Worm (Caenorhabditis elegans) whole organism, L1 larva: Measurements from ENCODE around the gene F58G1.3.

Experiments
- C04F5.9 ChIP-seq: sonication (generic microtip); optimal IDR thresholded peaks from 2 replicates; lab custom pipeline; 2016; ENCODE audit warnings: missing genetic modification characterization, missing compliant biosample characterization
- C16A3.4 ChIP-seq: fragments of 150-350 bp; optimal IDR thresholded peaks from 2 replicates; lab custom pipeline; 2014; ENCODE audit warnings: missing biosample characterization, missing genetic modification characterization
- alr-1 ChIP-seq: fragments of 200-800 bp; sonication (Bioruptor generic); optimal IDR thresholded peaks from 2 replicates; lab custom pipeline; 2018; ENCODE audit warnings: borderline replicate concordance, mild to moderate bottlenecking, missing genetic modification characterization, missing compliant biosample characterization
- ama-1 ChIP-seq: fragments of 150-350 bp; optimal IDR thresholded peaks from 2 replicates; lab custom pipeline; 2014
- blmp-1 ChIP-seq: fragments of 150-350 bp; optimal IDR thresholded peaks from 2 replicates; lab custom pipeline; 2014; ENCODE audit warnings: missing biosample characterization, missing genetic modification characterization
- ceh-8 ChIP-seq: fragments of 200-800 bp; sonication (Bioruptor generic); optimal IDR thresholded peaks from 2 replicates; lab custom pipeline; 2018; ENCODE audit warnings: mild to moderate bottlenecking, missing genetic modification characterization, moderate library complexity, missing compliant biosample characterization
- ceh-82 ChIP-seq, 3 experiments: fragments of 150-350 bp in 1 of 3; sonication (generic microtip) in 2 of 3; optimal IDR thresholded peaks; 2 replicates each; lab custom pipeline; 2014 to 2017; ENCODE audit warnings: missing biosample characterization in 3 of 3, missing genetic modification characterization in 3 of 3
- ceh-88 ChIP-seq: fragments of 200-800 bp; sonication (Bioruptor generic); IDR thresholded peaks from 2 replicates; pipeline ENCODE4 v1.3.6; 2022; ENCODE audit warnings: missing genetic modification characterization, missing compliant biosample characterization
- ceh-90 ChIP-seq: sonication (generic microtip); optimal IDR thresholded peaks from 2 replicates; lab custom pipeline; 2016; ENCODE audit warnings: missing genetic modification characterization, missing compliant biosample characterization
- elt-2 ChIP-seq: sonication (generic microtip); optimal IDR thresholded peaks from 2 replicates; lab custom pipeline; 2016; ENCODE audit warnings: missing genetic modification characterization, mild to moderate bottlenecking, inconsistent platforms, missing compliant biosample characterization, missing genetic modification reagents
- elt-3 ChIP-seq, 6 experiments: fragments of 150-350 bp in 1 of 6; sonication (generic microtip); optimal IDR thresholded peaks; 2 replicates each; lab custom pipeline; 2017 to 2018; ENCODE audit warnings: missing biosample characterization in 6 of 6, missing genetic modification characterization in 6 of 6, inconsistent platforms in 1 of 6
- ets-5 ChIP-seq: fragments of 200-800 bp; sonication (Bioruptor generic); IDR thresholded peaks from 2 replicates; pipeline ENCODE4 v1.3.6; 2022; ENCODE audit warnings: missing genetic modification characterization, missing compliant biosample characterization
- fkh-10 ChIP-seq: sonication (generic microtip); optimal IDR thresholded peaks from 2 replicates; lab custom pipeline; 2017; ENCODE audit warnings: missing biosample characterization, missing genetic modification reagents, missing genetic modification characterization
- fkh-4 ChIP-seq: sonication (generic microtip); optimal IDR thresholded peaks from 2 replicates; lab custom pipeline; 2016; ENCODE audit warnings: missing compliant biosample characterization, missing genetic modification characterization, borderline replicate concordance
- grh-1 ChIP-seq: fragments of 200-800 bp; sonication (Bioruptor generic); IDR thresholded peaks from 2 replicates; pipeline ENCODE4 v1.3.6; 2022; ENCODE audit warnings: missing genetic modification reagents, missing genetic modification characterization, missing compliant biosample characterization
- isw-1 ChIP-seq: fragments of 200-800 bp; sonication (Bioruptor generic); IDR thresholded peaks from 2 replicates; pipeline ENCODE4 v1.3.6; 2022; ENCODE audit warnings: missing genetic modification characterization, missing compliant biosample characterization
- lin-14 ChIP-seq: fragments of 200-800 bp; sonication (Bioruptor generic); optimal IDR thresholded peaks from 2 replicates; lab custom pipeline; 2018; ENCODE audit warnings: mild to moderate bottlenecking, missing genetic modification characterization, moderate library complexity, missing compliant biosample characterization
- lin-15B ChIP-seq: fragments of 150-350 bp; sonication (generic microtip); optimal IDR thresholded peaks from 3 replicates; lab custom pipeline; 2014; ENCODE audit warnings: missing biosample characterization, missing genetic modification characterization
- lin-35 ChIP-seq, 2 experiments: fragments of 150-350 bp; optimal IDR thresholded peaks; 2 replicates each; lab custom pipeline; 2014; ENCODE audit warnings: missing biosample characterization in 2 of 2, missing genetic modification characterization in 2 of 2, missing genetic modification reagents in 2 of 2
- lin-39 ChIP-seq: fragments of 150-350 bp; optimal IDR thresholded peaks from 2 replicates; lab custom pipeline; 2014; ENCODE audit warnings: missing biosample characterization, missing genetic modification reagents, missing genetic modification characterization
- lir-3 ChIP-seq: sonication (generic microtip); optimal IDR thresholded peaks from 2 replicates; lab custom pipeline; 2016; ENCODE audit warnings: mild to moderate bottlenecking, missing genetic modification characterization, moderate library complexity, missing compliant biosample characterization; ENCODE audit not compliant: poor library complexity
- mdl-1 ChIP-seq, 2 experiments: fragments of 150-350 bp; optimal IDR thresholded peaks; 2 replicates each; lab custom pipeline; 2014 to 2017; ENCODE audit warnings: missing biosample characterization in 2 of 2, missing genetic modification characterization in 2 of 2, inconsistent platforms in 1 of 2
- nhr-20 ChIP-seq: sonication (generic microtip); optimal IDR thresholded peaks from 2 replicates; lab custom pipeline; 2016; ENCODE audit warnings: mild to moderate bottlenecking, missing genetic modification characterization, missing compliant biosample characterization
- nhr-76 ChIP-seq: sonication (generic microtip); optimal IDR thresholded peaks from 2 replicates; lab custom pipeline; 2017; ENCODE audit warnings: missing biosample characterization, missing genetic modification characterization
- pag-3 ChIP-seq: sonication (generic microtip); optimal IDR thresholded peaks from 2 replicates; lab custom pipeline; 2017; ENCODE audit warnings: missing genetic modification characterization, mild to moderate bottlenecking, missing compliant biosample characterization, antibody characterized with exemption, borderline replicate concordance; ENCODE audit not compliant: insufficient read depth
- rnt-1 ChIP-seq: sonication (generic microtip); optimal IDR thresholded peaks from 2 replicates; lab custom pipeline; 2016; ENCODE audit warnings: mild to moderate bottlenecking, missing genetic modification characterization, moderate library complexity, missing compliant biosample characterization
- snpc-4 ChIP-seq: fragments of 150-350 bp; optimal IDR thresholded peaks from 2 replicates; lab custom pipeline; 2014; ENCODE audit warnings: missing biosample characterization, missing genetic modification characterization
- tlp-1 ChIP-seq: fragments of 150-350 bp; optimal IDR thresholded peaks from 2 replicates; lab custom pipeline; 2014; ENCODE audit warnings: missing biosample characterization, missing genetic modification characterization
- unc-130 ChIP-seq: fragments of 150-350 bp; optimal IDR thresholded peaks from 2 replicates; lab custom pipeline; 2017; ENCODE audit warnings: missing biosample characterization, missing genetic modification characterization, inconsistent platforms
- unc-30 ChIP-seq: sonication (generic microtip); optimal IDR thresholded peaks from 2 replicates; lab custom pipeline; 2017; ENCODE audit warnings: missing biosample characterization, missing genetic modification characterization
- unc-62 ChIP-seq: fragments of 150-350 bp; optimal IDR thresholded peaks from 2 replicates; lab custom pipeline; 2014; ENCODE audit warnings: missing biosample characterization, missing genetic modification reagents, missing genetic modification characterization
- unc-98 ChIP-seq: fragments of 200-800 bp; sonication (Bioruptor generic); IDR thresholded peaks from 2 replicates; pipeline ENCODE4 v1.3.6; 2022; ENCODE audit warnings: missing genetic modification characterization, missing compliant biosample characterization
- vab-15 ChIP-seq: sonication (generic microtip); optimal IDR thresholded peaks from 2 replicates; lab custom pipeline; 2017; ENCODE audit warnings: missing genotype, mild to moderate bottlenecking, missing genetic modification characterization, missing compliant biosample characterization
- xbp-1 ChIP-seq: sonication (generic microtip); optimal IDR thresholded peaks from 2 replicates; lab custom pipeline; 2016; ENCODE audit warnings: missing genetic modification characterization, missing compliant biosample characterization
- zag-1 ChIP-seq: fragments of 150-350 bp; optimal IDR thresholded peaks from 2 replicates; lab custom pipeline; 2014; ENCODE audit warnings: missing biosample characterization, missing genetic modification characterization
- zip-4 ChIP-seq: fragments of 200-800 bp; sonication (Bioruptor generic); optimal IDR thresholded peaks from 2 replicates; lab custom pipeline; 2018; ENCODE audit warnings: mild to moderate bottlenecking, missing genetic modification characterization, moderate library complexity, missing compliant biosample characterization
- ztf-11 ChIP-seq, 2 experiments: sonication (generic microtip); optimal IDR thresholded peaks; 2 replicates each; lab custom pipeline; 2016 to 2017; ENCODE audit warnings: missing genetic modification characterization in 2 of 2, missing biosample characterization in 1 of 2, missing compliant biosample characterization in 1 of 2

The F58G1.3 gene

ce11 chrII:12942496-12942895 lies 14.4 kb upstream of the F58G1.3 start:
- TF ChIP-seq ceh-88 (GFP tag; lab: Robert Waterston, UW) (no peak), ceh-82 (tag; optimal IDR thresholded peaks at IDR 0.05; lab: Kevin White, UChicago) (no peak), pag-3 (tag; lab: Kevin White, UChicago) (no peak), elt-3 (tag; optimal IDR thresholded peaks at IDR 0.05; lab: Kevin White, UChicago) (peak in 5 of 6 experiments; percentile 78 to 91 (median 89)), lin-15B (tag; lab: Kevin White, UChicago) (no peak), ztf-11 (tag; optimal IDR thresholded peaks at IDR 0.05; lab: Kevin White, UChicago) (no peak), vab-15 (no peak), unc-62 (GFP tag; lab: Kevin White, UChicago) (no peak), lir-3 (tag; lab: Kevin White, UChicago) (no peak), C16A3.4 (no peak), tlp-1 (tag; lab: Kevin White, UChicago) (no peak), C04F5.9 (tag; lab: Kevin White, UChicago) (no peak), lin-39 (tag; lab: Kevin White, UChicago) (no peak), alr-1 (no peak), blmp-1 (tag; lab: Kevin White, UChicago) (peak; percentile 53), mdl-1 (tag; optimal IDR thresholded peaks at IDR 0.05; lab: Kevin White, UChicago) (no peak), ama-1 (lab: Kevin White, UChicago) (no peak), xbp-1 (tag; lab: Kevin White, UChicago) (no peak)

DNA sequence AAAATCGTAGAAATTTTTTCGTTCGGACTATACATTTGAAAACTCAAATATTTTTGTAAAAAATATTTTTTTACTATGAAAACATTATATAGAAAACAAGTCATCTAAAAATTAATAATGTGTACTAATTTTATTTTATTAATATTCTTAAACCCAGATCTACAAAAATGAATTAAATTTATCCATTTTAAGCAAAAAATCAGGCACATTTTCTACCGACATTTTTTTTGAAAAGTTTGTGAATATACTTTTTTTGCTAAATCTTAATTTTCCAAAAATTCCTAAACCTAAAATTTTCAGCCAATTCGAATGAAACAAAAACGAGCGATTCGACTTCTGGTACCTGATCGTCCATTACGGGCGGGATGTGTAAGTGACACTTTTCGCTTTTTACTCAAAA lies 11.7 kb upstream of the F58G1.3 start, which contains the start of gene arrd-10:
TSS of gene arrd-10 (plus strand) at position 301 of the 400 bp plus-strand sequence.
- no peak for TF ChIP-seq unc-98 (GFP tag; lab: Robert Waterston, UW)
- TF ChIP-seq ets-5 = no peak
- no peak for TF ChIP-seq mdl-1 (tag; optimal IDR thresholded peaks at IDR 0.05; lab: Kevin White, UChicago)
- TF ChIP-seq nhr-76 (tag; lab: Kevin White, UChicago) = no peak
- no peak for TF ChIP-seq zag-1
- no peak for TF ChIP-seq ceh-90
- TF ChIP-seq blmp-1 (tag; lab: Kevin White, UChicago) = no peak
- TF ChIP-seq fkh-10 (GFP tag; lab: Kevin White, UChicago) = no peak
- no peak for TF ChIP-seq alr-1
- TF ChIP-seq unc-130 (tag; lab: Kevin White, UChicago) = no peak
- TF ChIP-seq unc-30 (tag; lab: Kevin White, UChicago) = no peak
- no peak for TF ChIP-seq nhr-20 (tag; lab: Kevin White, UChicago)
- TF ChIP-seq vab-15 = no peak
- no peak for TF ChIP-seq fkh-4 (tag; lab: Kevin White, UChicago)
- TF ChIP-seq elt-2 (tag; lab: Kevin White, UChicago) = no peak
- no peak for TF ChIP-seq ceh-8

DNA sequence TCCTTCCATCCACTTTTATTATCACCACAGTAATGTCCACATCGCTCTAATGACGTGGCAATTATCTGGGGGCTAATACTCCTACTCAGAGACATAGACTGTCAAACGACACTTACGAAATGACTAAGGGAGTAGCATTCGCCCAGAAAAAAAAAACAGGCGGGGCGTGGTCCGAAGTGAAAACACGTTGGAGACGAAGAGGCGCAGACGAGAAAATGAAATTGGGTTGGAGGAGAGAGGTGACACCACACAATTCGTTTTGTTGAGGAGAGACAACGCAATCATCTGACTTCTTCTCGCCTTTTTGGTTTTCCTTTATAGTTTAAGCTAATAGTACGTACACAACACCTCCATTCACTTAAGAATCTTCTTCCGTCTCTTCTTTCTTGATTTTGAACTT lies 11.0 kb upstream of the F58G1.3 start:
- TF ChIP-seq elt-3 (tag; optimal IDR thresholded peaks at IDR 0.05; lab: Kevin White, UChicago) = peak in 1 of 6 experiments; percentile 31
- peak in 1 of 2 experiments; percentile 15 for TF ChIP-seq lin-35 (GFP tag; optimal IDR thresholded peaks at IDR 0.05; lab: Kevin White, UChicago)
- TF ChIP-seq snpc-4 (tag; lab: Kevin White, UChicago) = peak; percentile 9
- peak; percentile 55 for TF ChIP-seq blmp-1 (tag; lab: Kevin White, UChicago)
- TF ChIP-seq ztf-11 (tag; optimal IDR thresholded peaks at IDR 0.05; lab: Kevin White, UChicago) = no peak
- no peak for TF ChIP-seq C16A3.4
- TF ChIP-seq lin-14 (GFP tag; lab: Kevin White, UChicago) = peak; percentile 49

DNA sequence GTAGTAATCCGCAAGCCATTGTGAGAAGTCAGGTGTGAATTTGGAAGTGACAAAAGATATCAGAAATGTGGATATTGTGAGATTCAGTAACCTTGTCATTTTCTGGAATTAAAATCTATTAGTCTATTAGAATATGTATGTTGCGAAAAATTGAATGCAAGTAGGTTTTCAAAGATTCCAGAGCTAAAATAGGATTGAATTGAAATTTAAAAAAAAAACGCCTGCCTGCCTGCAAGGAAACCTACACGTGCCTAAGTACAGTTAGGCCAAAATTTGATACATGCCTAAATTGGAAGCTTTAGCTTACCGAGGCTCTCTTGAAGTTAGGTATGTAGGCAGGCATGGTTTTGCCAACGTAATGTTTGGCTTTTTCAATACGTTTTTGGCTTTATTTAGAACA lies 7.1 kb upstream of the F58G1.3 start, which contains the start of gene lips-9:
TSS of gene lips-9 (minus strand) at position 101 of the 400 bp plus-strand sequence.
- TF ChIP-seq isw-1 (no peak), rnt-1 (tag; lab: Kevin White, UChicago) (no peak), lin-39 (tag; lab: Kevin White, UChicago) (no peak), grh-1 (GFP tag; lab: Robert Waterston, UW) (no peak), zip-4 (GFP tag; lab: Kevin White, UChicago) (no peak)
